Worm (Caenorhabditis elegans): ENCODE data around the gene oac-11.
A peak's percentile ranks its signal among the peaks of the same experiment; 100 is the strongest.

DNA sequence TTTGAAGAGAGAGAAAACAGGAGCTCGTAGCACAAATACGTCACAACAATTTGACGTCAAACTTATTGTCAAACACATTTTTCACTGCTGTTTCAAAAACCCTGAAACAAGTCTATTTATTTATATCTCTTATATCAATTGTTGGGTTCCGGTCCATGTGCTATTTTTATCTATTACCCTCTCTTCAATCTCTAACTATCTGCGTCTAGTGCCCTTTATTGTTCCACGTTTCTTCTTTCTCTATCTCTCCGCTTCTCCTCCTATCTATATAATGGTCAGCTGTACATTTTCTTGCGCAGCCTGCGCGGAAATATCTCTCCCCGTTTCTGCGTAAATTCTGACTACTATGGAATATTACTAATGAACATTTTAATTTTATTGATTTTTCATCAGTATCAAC lies 36.2 kb upstream of the oac-11 start:
- TF ChIP-seq mbf-1 (tag; optimal IDR thresholded peaks at IDR 0.05) (no peak), nhr-11 (tag; optimal IDR thresholded peaks at IDR 0.05) (no peak), C34F6.9 (tag; optimal IDR thresholded peaks at IDR 0.05) (peak; percentile 59), unc-39 (tag; optimal IDR thresholded peaks at IDR 0.05) (no peak), sem-4 (tag; optimal IDR thresholded peaks at IDR 0.05) (no peak), blmp-1 (tag; optimal IDR thresholded peaks at IDR 0.05; ENCODE audit: insufficient read depth) (no peak)

Data from whole organism, L2 larva.